Worm (Caenorhabditis elegans): ENCODE measurements around the gene nlp-26.

The nlp-26 gene

ce11 chrV:19625719-19626118, 12.5 kb downstream of the nlp-26 start:
- TF ChIP-seq zfh-2 (GFP tag; conservative IDR thresholded peaks at IDR 0.05) (peak; percentile 82), egrh-3 (GFP tag; IDR thresholded peaks at IDR 0.05) (peak; percentile 77; the same call in 1 of the 2 replicates), fkh-3 (tag; optimal IDR thresholded peaks at IDR 0.05) (no peak), C06A6.2 (GFP tag; conservative IDR thresholded peaks at IDR 0.05) (no peak), mxl-1 (tag; optimal IDR thresholded peaks at IDR 0.05) (no peak)

ce11 chrV:19629544-19629943, 16.3 kb downstream of the nlp-26 start:
- TF ChIP-seq B0336.3 (GFP tag; IDR thresholded peaks at IDR 0.05) (no peak), rpc-1 (optimal IDR thresholded peaks at IDR 0.05) (no peak), rpc-1 (tag; optimal IDR thresholded peaks at IDR 0.05) (no peak), C17E4.6 (GFP tag; IDR thresholded peaks at IDR 0.05) (0 out of 2 replicates have a peak, but pooled peaks have one; percentile 23), D2030.7 (GFP tag; IDR thresholded peaks at IDR 0.05) (0 out of 2 replicates have a peak, but pooled peaks have one; percentile 24), ekl-4 (GFP tag; IDR thresholded peaks at IDR 0.05) (no peak), unc-62 (GFP tag; optimal IDR thresholded peaks at IDR 0.05) (no peak), aptf-3 (GFP tag; IDR thresholded peaks at IDR 0.05) (0 out of 2 replicates have a peak, but pooled peaks have one; percentile 72), die-1 (tag; optimal IDR thresholded peaks at IDR 0.05) (no peak), F33H1.4 (GFP tag; IDR thresholded peaks at IDR 0.05) (no peak), F39B2.1 (GFP tag; IDR thresholded peaks at IDR 0.05) (0 out of 2 replicates have a peak, but pooled peaks have one; percentile 3), rcor-1 (GFP tag; IDR thresholded peaks at IDR 0.05) (no peak), F55B11.4 (tag; optimal IDR thresholded peaks at IDR 0.05; ENCODE audit: borderline replicate concordance, insufficient read depth) (no peak), ztf-28 (GFP tag; IDR thresholded peaks at IDR 0.05) (0 out of 2 replicates have a peak, but pooled peaks have one; percentile 44), sptf-2 (GFP tag; optimal IDR thresholded peaks at IDR 0.05) (no peak), snpc-3.4 (tag; optimal IDR thresholded peaks at IDR 0.05) (no peak), snpc-1.3 (tag; optimal IDR thresholded peaks at IDR 0.05; ENCODE audit: insufficient read depth) (no peak), let-526 (GFP tag; IDR thresholded peaks at IDR 0.05) (0 out of 2 replicates have a peak, but pooled peaks have one; percentile 50), hmg-1.2 (GFP tag; IDR thresholded peaks at IDR 0.05) (peak; percentile 96), nfya-2 (GFP tag; IDR thresholded peaks at IDR 0.05) (0 out of 2 replicates have a peak, but pooled peaks have one; percentile 58), zfh-2 (GFP tag; conservative IDR thresholded peaks at IDR 0.05) (peak; percentile 75), unc-130 (GFP tag; optimal IDR thresholded peaks at IDR 0.05) (no peak)

- TF ChIP-seq tlf-1 (GFP tag; optimal IDR thresholded peaks at IDR 0.05): no peak
- no peak for TF ChIP-seq Y53F4B.3 (GFP tag; IDR thresholded peaks at IDR 0.05)
- no peak for TF ChIP-seq chd-7 (tag; optimal IDR thresholded peaks at IDR 0.05)
- no peak for TF ChIP-seq atf-7 (tag; optimal IDR thresholded peaks at IDR 0.05)
- no peak for TF ChIP-seq F37B4.10 (GFP tag; IDR thresholded peaks at IDR 0.05)
- no peak for TF ChIP-seq K12H6.12 (tag; optimal IDR thresholded peaks at IDR 0.05)
- TF ChIP-seq xnd-1 (tag; optimal IDR thresholded peaks at IDR 0.05): no peak
- no peak for TF ChIP-seq snpc-1.3 (tag; optimal IDR thresholded peaks at IDR 0.05; ENCODE audit: insufficient read depth)
- TF ChIP-seq B0035.1 (tag; optimal IDR thresholded peaks at IDR 0.05): no peak
- TF ChIP-seq sea-2 (GFP tag; IDR thresholded peaks at IDR 0.05): no peak
- TF ChIP-seq F10E7.11 (tag; optimal IDR thresholded peaks at IDR 0.05): no peak
- no peak for TF ChIP-seq ceh-40 (GFP tag; IDR thresholded peaks at IDR 0.05)
- TF ChIP-seq B0336.3 (GFP tag; IDR thresholded peaks at IDR 0.05): no peak
Measured at ce11 chrV:19629973-19630372, 16.7 kb downstream of the nlp-26 start.

Data from whole organism, young adult.